Fruit fly (Drosophila melanogaster) whole organism, embryonic: Measurements from ENCODE around the gene CG43134.

Experiments
- Awh ChIP-seq: fragments of 200-800 bp; sonication (Bioruptor generic); IDR thresholded peaks from 2 replicates; pipeline ENCODE4, ENCODE4 v1.3.6; 2022; ENCODE audit warnings: missing biosample characterization, missing genetic modification characterization
- Blimp-1 ChIP-seq: fragments of 200-800 bp; sonication (Bioruptor generic); optimal IDR thresholded peaks from 3 replicates; lab custom pipeline; 2018; ENCODE audit warnings: missing biosample characterization, missing genetic modification characterization, mild to moderate bottlenecking, moderate library complexity, missing genetic modification reagents
- CG10979 ChIP-seq: fragments of 200-800 bp; sonication (Bioruptor generic); optimal IDR thresholded peaks from 2 replicates; lab custom pipeline; 2018; ENCODE audit warnings: missing biosample characterization, mild to moderate bottlenecking, missing genetic modification characterization, moderate library complexity
- CG11398 ChIP-seq: fragments of 200-800 bp; sonication (Bioruptor generic); optimal IDR thresholded peaks from 2 replicates; lab custom pipeline; 2016; ENCODE audit warnings: missing biosample characterization, missing genetic modification characterization
- CG11696 ChIP-seq: fragments of 200-800 bp; sonication (Bioruptor generic); IDR thresholded peaks from 2 replicates; pipeline ENCODE4 v1.3.6; 2022; ENCODE audit warnings: missing biosample characterization, missing genetic modification characterization
- CG12236 ChIP-seq: fragments of 200-800 bp; sonication (Bioruptor generic); optimal IDR thresholded peaks from 2 replicates; lab custom pipeline; 2016; ENCODE audit warnings: missing biosample characterization, missing genetic modification characterization
- CG12299 ChIP-seq: fragments of 200-800 bp; sonication (Bioruptor generic); optimal IDR thresholded peaks from 2 replicates; lab custom pipeline; 2018; ENCODE audit warnings: missing biosample characterization, mild to moderate bottlenecking, missing genetic modification characterization
- CG14050 ChIP-seq: fragments of 200-800 bp; sonication (Bioruptor generic); IDR thresholded peaks from 3 replicates; pipeline ENCODE4 v1.3.6; 2022; ENCODE audit warnings: missing biosample characterization, missing genetic modification characterization
- CG15479 ChIP-seq: fragments of 200-800 bp; sonication (Bioruptor generic); optimal IDR thresholded peaks from 3 replicates; lab custom pipeline; 2019; ENCODE audit warnings: missing biosample characterization, mild to moderate bottlenecking, missing genetic modification characterization, moderate library complexity
- CG16779 ChIP-seq: fragments of 200-800 bp; sonication (Bioruptor generic); IDR thresholded peaks from 2 replicates; pipeline ENCODE4 v1.3.6; 2022; ENCODE audit warnings: missing biosample characterization, missing genetic modification characterization
- CG17328 ChIP-seq: fragments of 200-800 bp; sonication (Bioruptor generic); IDR thresholded peaks from 2 replicates; pipeline ENCODE4 v1.3.6; 2022; ENCODE audit warnings: missing biosample characterization, missing genetic modification characterization
- CG17829 ChIP-seq: fragments of 200-800 bp; optimal IDR thresholded peaks from 2 replicates; lab custom pipeline; 2019; ENCODE audit warnings: missing biosample characterization, mild to moderate bottlenecking, missing genetic modification characterization, moderate library complexity
- CG2712 ChIP-seq: fragments of 200-800 bp; optimal IDR thresholded peaks from 3 replicates; lab custom pipeline; 2019; ENCODE audit warnings: missing biosample characterization, mild to moderate bottlenecking, missing genetic modification characterization, moderate library complexity
- CG30403 ChIP-seq: fragments of 200-800 bp; sonication (Bioruptor generic); optimal IDR thresholded peaks from 3 replicates; lab custom pipeline; 2016; ENCODE audit warnings: missing biosample characterization, missing genetic modification characterization
- CG31441 ChIP-seq: fragments of 200-800 bp; sonication (Bioruptor generic); IDR thresholded peaks from 2 replicates; pipeline ENCODE4 v1.3.6; 2022; ENCODE audit warnings: missing biosample characterization, missing genetic modification characterization
- CG32767 ChIP-seq: fragments of 200-800 bp; sonication (Bioruptor generic); IDR thresholded peaks from 2 replicates; pipeline ENCODE4 v1.3.6; 2022; ENCODE audit warnings: missing biosample characterization, missing genetic modification characterization
- CG32772 ChIP-seq: fragments of 200-800 bp; sonication (Bioruptor generic); IDR thresholded peaks from 2 replicates; pipeline ENCODE4 v1.3.6; 2022; ENCODE audit warnings: missing biosample characterization, missing genetic modification characterization
- CG4404 ChIP-seq: fragments of 200-800 bp; sonication (Bioruptor generic); IDR thresholded peaks from 2 replicates; pipeline ENCODE4 v1.3.6; 2022; ENCODE audit warnings: missing biosample characterization, missing genetic modification characterization
- CG4707 ChIP-seq: fragments of 200-800 bp; sonication (Bioruptor generic); optimal IDR thresholded peaks from 2 replicates; lab custom pipeline; 2018; ENCODE audit warnings: missing biosample characterization, mild to moderate bottlenecking, missing genetic modification characterization, moderate library complexity
- CG4820 ChIP-seq: fragments of 200-800 bp; sonication (Bioruptor generic); optimal IDR thresholded peaks from 3 replicates; lab custom pipeline; 2016; ENCODE audit warnings: missing biosample characterization, missing genetic modification characterization
- CG5245 ChIP-seq: fragments of 200-800 bp; sonication (Bioruptor generic); optimal IDR thresholded peaks from 3 replicates; lab custom pipeline; 2016; ENCODE audit warnings: missing biosample characterization, missing genetic modification characterization
- CG6254 ChIP-seq: fragments of 200-800 bp; sonication (Bioruptor generic); optimal IDR thresholded peaks from 3 replicates; lab custom pipeline; 2017; ENCODE audit warnings: mild to moderate bottlenecking, missing biosample characterization, missing genetic modification reagents, missing genetic modification characterization
- CG7786 ChIP-seq: fragments of 200-800 bp; sonication (Bioruptor generic); optimal IDR thresholded peaks from 2 replicates; lab custom pipeline; 2016; ENCODE audit warnings: missing biosample characterization, missing genetic modification characterization
- CG8388 ChIP-seq: fragments of 200-800 bp; sonication (Bioruptor generic); optimal IDR thresholded peaks from 2 replicates; lab custom pipeline; 2019; ENCODE audit warnings: missing biosample characterization, mild to moderate bottlenecking, missing genetic modification characterization, moderate library complexity
- Drgx ChIP-seq: fragments of 200-800 bp; sonication (Bioruptor generic); IDR thresholded peaks from 2 replicates; pipeline ENCODE4 v1.3.6; 2022; ENCODE audit warnings: missing biosample characterization, missing genetic modification characterization
- E2f1 ChIP-seq: fragments of 200-800 bp; sonication (Bioruptor generic); IDR thresholded peaks from 2 replicates; pipeline ENCODE4 v1.3.6; 2022; ENCODE audit warnings: missing biosample characterization, missing genetic modification characterization
- Oli ChIP-seq: fragments of 200-800 bp; sonication (Bioruptor generic); optimal IDR thresholded peaks from 2 replicates; lab custom pipeline; 2018; ENCODE audit warnings: missing biosample characterization, mild to moderate bottlenecking, missing genetic modification characterization, moderate library complexity
- Ptx1 ChIP-seq: fragments of 200-800 bp; sonication (Bioruptor generic); IDR thresholded peaks from 2 replicates; pipeline ENCODE4 v1.3.6; 2022; ENCODE audit warnings: missing biosample characterization, missing genetic modification characterization
- Sox102F ChIP-seq: fragments of 200-800 bp; sonication (Bioruptor generic); optimal IDR thresholded peaks from 2 replicates; lab custom pipeline; 2018; ENCODE audit warnings: missing biosample characterization, mild to moderate bottlenecking, missing genetic modification characterization, moderate library complexity
- Ssrp ChIP-seq: fragments of 200-800 bp; sonication (Bioruptor generic); optimal IDR thresholded peaks from 2 replicates; lab custom pipeline; 2018; ENCODE audit warnings: missing biosample characterization, mild to moderate bottlenecking, missing genetic modification characterization, moderate library complexity
- Xbp1 ChIP-seq: fragments of 200-800 bp; sonication (Bioruptor generic); optimal IDR thresholded peaks from 3 replicates; lab custom pipeline; 2016; ENCODE audit warnings: missing biosample characterization, mild to moderate bottlenecking, missing genetic modification characterization
- ap ChIP-seq: fragments of 200-800 bp; sonication (Bioruptor generic); IDR thresholded peaks from 2 replicates; pipeline ENCODE4 v1.3.6; 2022; ENCODE audit warnings: missing biosample characterization, missing genetic modification characterization
- bigmax ChIP-seq: fragments of 200-800 bp; sonication (Bioruptor generic); optimal IDR thresholded peaks from 2 replicates; lab custom pipeline; 2018; ENCODE audit warnings: missing biosample characterization, mild to moderate bottlenecking, missing genetic modification characterization
- ci ChIP-seq: fragments of 200-800 bp; sonication (Bioruptor generic); IDR thresholded peaks from 3 replicates; pipeline ENCODE4 v1.3.6; 2022; ENCODE audit warnings: missing biosample characterization, missing genetic modification characterization
- corto ChIP-seq: fragments of 200-800 bp; sonication (Bioruptor generic); optimal IDR thresholded peaks from 2 replicates; lab custom pipeline; 2016; ENCODE audit warnings: missing biosample characterization, mild to moderate bottlenecking, missing genetic modification characterization, moderate library complexity
- dmrt11E ChIP-seq: fragments of 200-800 bp; sonication (Bioruptor generic); optimal IDR thresholded peaks from 3 replicates; lab custom pipeline; 2018; ENCODE audit warnings: missing biosample characterization, mild to moderate bottlenecking, missing genetic modification characterization, moderate library complexity
- dpn ChIP-seq, 2 experiments: fragments of 200-800 bp; sonication (Bioruptor generic); optimal IDR thresholded peaks; 3 replicates each; lab custom pipeline; 2016; ENCODE audit warnings: missing biosample characterization in 2 of 2, missing genetic modification characterization in 2 of 2
- ems ChIP-seq: fragments of 200-800 bp; sonication (Bioruptor generic); optimal IDR thresholded peaks from 3 replicates; lab custom pipeline; 2016; ENCODE audit warnings: missing biosample characterization, missing genetic modification characterization
- insv ChIP-seq, 2 experiments: fragments of 200-800 bp; sonication (Bioruptor generic); optimal IDR thresholded peaks; 3 replicates each; lab custom pipeline; 2016 to 2018; ENCODE audit warnings: missing biosample characterization in 2 of 2, missing genetic modification characterization in 2 of 2
- nom ChIP-seq: fragments of 200-800 bp; sonication (Bioruptor generic); optimal IDR thresholded peaks from 2 replicates; lab custom pipeline; 2017; ENCODE audit warnings: missing biosample characterization, missing genetic modification characterization, mild to moderate bottlenecking, moderate library complexity, missing genetic modification reagents
- pho ChIP-seq: fragments of 200-800 bp; sonication (Bioruptor generic); optimal IDR thresholded peaks from 2 replicates; lab custom pipeline; 2016; ENCODE audit warnings: missing biosample characterization, missing genetic modification characterization
- phol ChIP-seq: fragments of 200-800 bp; sonication (Bioruptor generic); optimal IDR thresholded peaks from 3 replicates; lab custom pipeline; 2018; ENCODE audit warnings: missing biosample characterization, mild to moderate bottlenecking, missing genetic modification characterization, moderate library complexity
- pita ChIP-seq: fragments of 200-800 bp; sonication (Bioruptor generic); optimal IDR thresholded peaks from 2 replicates; lab custom pipeline; 2017; ENCODE audit warnings: missing biosample characterization, mild to moderate bottlenecking, missing genetic modification characterization
- pum ChIP-seq: fragments of 200-800 bp; sonication (Bioruptor generic); optimal IDR thresholded peaks from 2 replicates; lab custom pipeline; 2016; ENCODE audit warnings: missing biosample characterization, missing genetic modification characterization
- row ChIP-seq: fragments of 200-800 bp; sonication (Bioruptor generic); IDR thresholded peaks from 3 replicates; pipeline ENCODE4 v1.3.6; 2022; ENCODE audit warnings: missing biosample characterization, missing genetic modification characterization
- scrt ChIP-seq: fragments of 200-800 bp; sonication (Bioruptor generic); optimal IDR thresholded peaks from 2 replicates; lab custom pipeline; 2018; ENCODE audit warnings: missing biosample characterization, mild to moderate bottlenecking, missing genetic modification characterization, moderate library complexity
- sens ChIP-seq: fragments of 200-800 bp; sonication (Bioruptor generic); peaks from one replicate; lab custom pipeline; 2016; ENCODE audit warnings: missing biosample characterization, missing genetic modification characterization
- sisA ChIP-seq: fragments of 200-800 bp; sonication (Bioruptor generic); IDR thresholded peaks from 2 replicates; pipeline ENCODE4 v1.3.6; 2022; ENCODE audit warnings: missing biosample characterization, missing genetic modification characterization
- stc ChIP-seq: fragments of 200-800 bp; sonication (Bioruptor generic); IDR thresholded peaks from 2 replicates; pipeline ENCODE4 v1.3.6; 2022; ENCODE audit warnings: missing biosample characterization, missing genetic modification characterization
- ttk ChIP-seq: fragments of 200-800 bp; sonication (Bioruptor generic); IDR thresholded peaks from 2 replicates; pipeline ENCODE4 v2.1.2; 2022; ENCODE audit warnings: missing biosample characterization, missing genetic modification characterization
- unpg ChIP-seq: fragments of 200-800 bp; sonication (Bioruptor generic); optimal IDR thresholded peaks from 3 replicates; lab custom pipeline; 2018; ENCODE audit warnings: missing biosample characterization, mild to moderate bottlenecking, missing genetic modification characterization, moderate library complexity

The CG43134 gene

DNA sequence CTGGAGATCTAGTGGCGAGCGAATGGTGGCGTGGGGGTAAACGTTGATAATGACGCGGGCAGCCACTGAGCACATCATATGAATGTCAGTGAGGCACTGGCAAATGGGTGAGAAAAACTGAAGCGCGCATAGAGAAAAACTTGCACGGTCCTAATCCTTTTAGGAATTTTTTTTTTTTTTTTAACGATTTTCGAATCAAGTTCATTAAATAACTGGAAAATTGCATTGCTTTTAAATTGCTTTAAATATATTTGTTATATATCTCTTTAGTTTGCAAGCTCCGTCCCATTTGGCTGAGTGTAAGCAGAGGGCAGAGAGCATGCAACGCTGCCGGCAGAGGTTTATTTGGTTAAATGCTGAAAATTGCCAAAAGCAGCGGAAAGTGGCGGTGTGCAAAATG is 49.6 kb upstream of the CG43134 start (continued):
- peak; percentile 45 for TF ChIP-seq CG2712
- no peak for TF ChIP-seq ems (GFP tag; lab: Kevin White, UChicago)
- TF ChIP-seq unpg (GFP tag; lab: Kevin White, UChicago): peak; percentile 24
- 0 out of 2 replicates have a peak, but pooled peaks have one; percentile 42 for TF ChIP-seq CG17328 (GFP tag; lab: Robert Waterston, UW)
- TF ChIP-seq phol: peak; percentile 14
- 0 out of 2 replicates have a peak, but pooled peaks have one; percentile 24 for TF ChIP-seq stc (GFP tag; lab: Robert Waterston, UW)
- peak; percentile 3 for TF ChIP-seq CG5245 (GFP tag; lab: Kevin White, UChicago)
- TF ChIP-seq pum (GFP tag; lab: Kevin White, UChicago): no peak
- 0 out of 2 replicates have a peak, but pooled peaks have one; percentile 13 for TF ChIP-seq Awh (GFP tag; lab: Robert Waterston, UW)
- TF ChIP-seq Drgx (GFP tag; lab: Robert Waterston, UW): peak; percentile 77
- TF ChIP-seq bigmax: no peak
- peak; percentile 47 for TF ChIP-seq Blimp-1 (GFP tag; lab: Kevin White, UChicago)
- 0 out of 2 replicates have a peak, but pooled peaks have one; percentile 9 for TF ChIP-seq CG31441 (GFP tag; lab: Robert Waterston, UW)
- no peak for TF ChIP-seq CG7786 (GFP tag; lab: Kevin White, UChicago)
- TF ChIP-seq Ssrp (tag; lab: Kevin White, UChicago): peak; percentile 5
- TF ChIP-seq CG6254 (GFP tag; lab: Kevin White, UChicago): peak; percentile 10
- TF ChIP-seq Ptx1: peak; percentile 55
- TF ChIP-seq CG16779: no peak
- TF ChIP-seq pita: no peak
- 0 out of 2 replicates have a peak, but pooled peaks have one; percentile 9 for TF ChIP-seq ttk (GFP tag; lab: Robert Waterston, UW)
- no peak for TF ChIP-seq insv (GFP tag; optimal IDR thresholded peaks at IDR 0.05; lab: Kevin White, UChicago)
- TF ChIP-seq sens (GFP tag; lab: Kevin White, UChicago): peak; percentile 58
- TF ChIP-seq CG12236 (GFP tag; lab: Kevin White, UChicago): no peak
- TF ChIP-seq CG11398 (GFP tag; lab: Kevin White, UChicago): no peak
- peak; percentile 52 for TF ChIP-seq Sox102F (GFP tag; lab: Kevin White, UChicago)
- no peak for TF ChIP-seq corto (GFP tag; lab: Kevin White, UChicago)
- peak; percentile 36 for TF ChIP-seq Xbp1 (GFP tag; lab: Kevin White, UChicago)
- TF ChIP-seq CG32767: 0 out of 2 replicates have a peak, but pooled peaks have one; percentile 47
- peak; percentile 43 for TF ChIP-seq nom (GFP tag; lab: Kevin White, UChicago)
- no peak for TF ChIP-seq CG11696 (GFP tag; lab: Robert Waterston, UW)
- TF ChIP-seq CG32772: 0 out of 2 replicates have a peak, but pooled peaks have one; percentile 25
- 0 out of 2 replicates have a peak, but pooled peaks have one; percentile 14 for TF ChIP-seq E2f1
- peak in 1 of 2 experiments; percentile 13 for TF ChIP-seq dpn (GFP tag; optimal IDR thresholded peaks at IDR 0.05; lab: Kevin White, UChicago)
- TF ChIP-seq CG14050 (GFP tag; lab: Robert Waterston, UW): no peak
- no peak for TF ChIP-seq CG4707 (GFP tag; lab: Kevin White, UChicago)
- no peak for TF ChIP-seq pho (GFP tag; lab: Kevin White, UChicago)
- peak; percentile 3 for TF ChIP-seq CG8388 (GFP tag; lab: Kevin White, UChicago)
- TF ChIP-seq ci: peak; percentile 34; the same call in 1 of the 3 replicates
- TF ChIP-seq dmrt11E (tag; lab: Kevin White, UChicago): peak; percentile 36
- no peak for TF ChIP-seq scrt
- peak; percentile 47; the same call in 2 of the 3 replicates for TF ChIP-seq row
- TF ChIP-seq CG30403 (GFP tag; lab: Kevin White, UChicago): peak; percentile 22
- no peak for TF ChIP-seq CG15479 (GFP tag; lab: Kevin White, UChicago)
- TF ChIP-seq sisA: peak; percentile 40; the same call in 1 of the 2 replicates
- TF ChIP-seq CG10979 (tag; lab: Kevin White, UChicago): peak; percentile 19
- peak; percentile 5 for TF ChIP-seq Oli (tag; lab: Kevin White, UChicago)
- no peak for TF ChIP-seq CG12299 (tag; lab: Kevin White, UChicago)
- TF ChIP-seq CG17829 (tag; lab: Kevin White, UChicago): peak; percentile 32
- TF ChIP-seq CG4820 (GFP tag; lab: Kevin White, UChicago): peak; percentile 28
- TF ChIP-seq ap (GFP tag; lab: Robert Waterston, UW): no peak
- peak; percentile 30; the same call in 1 of the 2 replicates for TF ChIP-seq CG4404 (GFP tag; lab: Robert Waterston, UW)
